Worm (Caenorhabditis elegans) whole organism, late embryonic: ENCODE results near the gene C17H11.6.

Source experiments
- ceh-30 ChIP-seq: fragments of 150-350 bp; optimal IDR thresholded peaks from 2 replicates; lab custom pipeline; 2014; ENCODE audit warnings: missing biosample characterization, missing genetic modification characterization
- dmd-4 ChIP-seq: sonication (generic microtip); optimal IDR thresholded peaks from 2 replicates; lab custom pipeline; 2016; ENCODE audit warnings: borderline replicate concordance, missing genetic modification characterization, missing compliant biosample characterization
- fkh-6 ChIP-seq: sonication (generic microtip); optimal IDR thresholded peaks from 2 replicates; lab custom pipeline; 2016; ENCODE audit warnings: missing genetic modification characterization, missing compliant biosample characterization
- pqm-1 ChIP-seq: sonication (generic microtip); optimal IDR thresholded peaks from 2 replicates; lab custom pipeline; 2016; ENCODE audit warnings: missing genetic modification characterization, missing compliant biosample characterization
- sdc-2 ChIP-seq: sonication (generic microtip); optimal IDR thresholded peaks from 2 replicates; lab custom pipeline; 2016; ENCODE audit warnings: missing genotype, missing genetic modification characterization, missing compliant biosample characterization

ce11 chrX:8139146-8139545 lies 64.4 kb downstream of the C17H11.6 start, which contains the start of gene C02B8.3:
- TF ChIP-seq pqm-1 (tag; lab: Kevin White, UChicago) (no peak), dmd-4 (tag; lab: Kevin White, UChicago) (no peak), fkh-6 (tag; lab: Kevin White, UChicago) (no peak), sdc-2 (tag; lab: Kevin White, UChicago) (no peak), ceh-30 (tag; lab: Kevin White, UChicago) (no peak)
